Fruit fly (Drosophila melanogaster): Measurements from ENCODE around the gene AdamTS-A.

- no peak for TF ChIP-seq CG5204 (GFP tag; optimal IDR thresholded peaks at IDR 0.05)
- no peak for TF ChIP-seq cic (GFP tag; optimal IDR thresholded peaks at IDR 0.05)
- no peak for TF ChIP-seq CG7101 (tag; optimal IDR thresholded peaks at IDR 0.05)
- TF ChIP-seq CG7045 (GFP tag; optimal IDR thresholded peaks at IDR 0.05) = no peak
- no peak for TF ChIP-seq pad (GFP tag; optimal IDR thresholded peaks at IDR 0.05)
- TF ChIP-seq Clk (GFP tag; optimal IDR thresholded peaks at IDR 0.05) = no peak
- TF ChIP-seq kay (GFP tag; ENCODE audit: borderline replicate concordance) = no peak
- no peak for TF ChIP-seq tj (GFP tag; optimal IDR thresholded peaks at IDR 0.05)
- no peak for TF ChIP-seq cnc (optimal IDR thresholded peaks at IDR 0.05)
- no peak for TF ChIP-seq CG14711 (tag; optimal IDR thresholded peaks at IDR 0.05)
- TF ChIP-seq CG11617 (GFP tag; optimal IDR thresholded peaks at IDR 0.05) = no peak
- TF ChIP-seq toe (GFP tag; optimal IDR thresholded peaks at IDR 0.05) = no peak
Observed at dm6 chr3R:15482858-15483257, 6.9 kb upstream of the AdamTS-A start, which contains the start of gene Rh6.
